Fruit fly (Drosophila melanogaster) whole organism, embryonic: ENCODE measurements around the gene Nup153.

Source experiments
- Bdp1 ChIP-seq: fragments of 200-800 bp; sonication (Bioruptor generic); optimal IDR thresholded peaks from 3 replicates; lab custom pipeline; 2016; ENCODE audit warnings: missing biosample characterization, missing genetic modification characterization
- CG14441 ChIP-seq: fragments of 200-800 bp; sonication (Bioruptor generic); IDR thresholded peaks from 2 replicates; pipeline ENCODE4 v1.3.6; 2022; ENCODE audit warnings: missing biosample characterization, missing genetic modification characterization
- CG2120 ChIP-seq: fragments of 200-800 bp; sonication (Bioruptor generic); optimal IDR thresholded peaks from 3 replicates; lab custom pipeline; 2016; ENCODE audit warnings: missing biosample characterization, missing genetic modification characterization
- CG2889 ChIP-seq: fragments of 200-800 bp; sonication (Bioruptor generic); IDR thresholded peaks from 3 replicates; pipeline ENCODE4 v1.3.6; 2022; ENCODE audit warnings: missing biosample characterization, missing genetic modification characterization
- E2f2 ChIP-seq: fragments of 200-800 bp; sonication (Bioruptor generic); IDR thresholded peaks from 2 replicates; pipeline ENCODE4 v1.3.6; 2022; ENCODE audit warnings: missing biosample characterization, missing genetic modification characterization
- ac ChIP-seq: fragments of 200-800 bp; sonication (Bioruptor generic); optimal IDR thresholded peaks from 3 replicates; lab custom pipeline; 2017; ENCODE audit warnings: missing biosample characterization, mild to moderate bottlenecking, missing genetic modification characterization
- cas ChIP-seq: fragments of 200-800 bp; sonication (Bioruptor generic); IDR thresholded peaks from 2 replicates; pipeline ENCODE4 v1.3.6; 2022; ENCODE audit warnings: missing biosample characterization, missing genetic modification characterization
- dpn ChIP-seq, 2 experiments: fragments of 200-800 bp; sonication (Bioruptor generic); optimal IDR thresholded peaks; 3 replicates each; lab custom pipeline; 2016; ENCODE audit warnings: missing biosample characterization in 2 of 2, missing genetic modification characterization in 2 of 2
- gsb ChIP-seq: fragments of 200-800 bp; sonication (Bioruptor generic); IDR thresholded peaks from 2 replicates; pipeline ENCODE4 v1.3.6; 2022; ENCODE audit warnings: missing biosample characterization, missing genetic modification characterization
- h ChIP-seq: fragments of >200 bp; optimal IDR thresholded peaks from 2 replicates; lab custom pipeline; 2017

DNA sequence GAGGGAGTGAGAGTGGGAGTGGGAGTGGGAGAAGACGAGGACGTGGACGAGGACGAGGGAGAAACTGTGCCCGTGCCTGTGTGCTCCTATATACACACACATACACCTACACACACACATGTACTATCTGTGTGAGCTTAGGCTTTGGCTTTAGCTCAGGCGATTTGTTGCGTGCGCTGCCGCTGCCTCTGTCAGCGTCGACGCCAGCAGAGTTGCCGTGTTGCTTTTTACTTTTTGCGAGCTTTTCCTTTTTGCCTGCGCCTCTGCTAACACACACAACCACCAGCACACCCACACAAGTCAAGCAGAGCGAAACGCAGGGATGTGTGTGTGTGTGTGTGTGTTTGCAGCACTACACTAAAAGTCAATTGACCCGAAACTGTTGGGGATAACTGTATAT lies 16.9 kb upstream of the Nup153 start:
- TF ChIP-seq Bdp1 (GFP tag; lab: Kevin White, UChicago) (no peak), ac (GFP tag; lab: Kevin White, UChicago) (no peak), E2f2 (GFP tag; lab: Robert Waterston, UW) (no peak), gsb (GFP tag; lab: Robert Waterston, UW) (no peak), dpn (GFP tag; optimal IDR thresholded peaks at IDR 0.05; lab: Kevin White, UChicago) (no peak), CG2889 (GFP tag; lab: Robert Waterston, UW) (no peak), CG2120 (GFP tag; lab: Kevin White, UChicago) (no peak), h (lab: Kevin White, UChicago) (no peak), CG14441 (GFP tag; lab: Robert Waterston, UW) (no peak), cas (no peak)
